Worm (Caenorhabditis elegans): Measurements from ENCODE around the gene zim-3.

ce11 chrIV:10530648-10531047 is 27.9 kb upstream of the zim-3 start, which contains the start of gene T07G12.2:
- no peak for TF ChIP-seq skn-1 (tag; optimal IDR thresholded peaks at IDR 0.05)
- no peak for TF ChIP-seq nhr-25 (tag; optimal IDR thresholded peaks at IDR 0.05; ENCODE audit: borderline replicate concordance, insufficient read depth)
- no peak for TF ChIP-seq zfp-2 (tag; optimal IDR thresholded peaks at IDR 0.05)
- no peak for TF ChIP-seq ama-1 (optimal IDR thresholded peaks at IDR 0.05)
- TF ChIP-seq ZK546.5 (tag; optimal IDR thresholded peaks at IDR 0.05): no peak
- no peak for TF ChIP-seq aly-2 (tag; optimal IDR thresholded peaks at IDR 0.05)
- TF ChIP-seq nhr-76 (tag; optimal IDR thresholded peaks at IDR 0.05): no peak
- no peak for TF ChIP-seq fkh-10 (GFP tag; optimal IDR thresholded peaks at IDR 0.05)
- TF ChIP-seq fos-1 (tag; optimal IDR thresholded peaks at IDR 0.05): no peak

Data from whole organism, L4 larva.